Worm (Caenorhabditis elegans) whole organism, early embryonic: ENCODE data around the gene srh-11.
"Not testable (repeated sequence)": the region's sequence is repeated elsewhere in the genome, so short reads cannot be mapped to it uniquely, and the experiment has no call there.

Experiments used
- B0310.2 ChIP-seq: sonication (generic microtip); optimal IDR thresholded peaks from 2 replicates; lab custom pipeline; 2016; ENCODE audit warnings: mild to moderate bottlenecking, missing genetic modification characterization, missing compliant biosample characterization
- aly-1 ChIP-seq: sonication (generic microtip); optimal IDR thresholded peaks from 2 replicates; lab custom pipeline; 2016; ENCODE audit warnings: missing genetic modification characterization, missing compliant biosample characterization
- ama-1 ChIP-seq: fragments of 150-350 bp; optimal IDR thresholded peaks from 2 replicates; lab custom pipeline; 2014
- ceh-13 ChIP-seq: fragments of 200-800 bp; sonication (Bioruptor generic); optimal IDR thresholded peaks from 2 replicates; lab custom pipeline; 2018; ENCODE audit warnings: mild to moderate bottlenecking, missing genetic modification characterization, missing compliant biosample characterization
- ets-7 ChIP-seq: sonication (generic microtip); optimal IDR thresholded peaks from 2 replicates; lab custom pipeline; 2016; ENCODE audit warnings: missing genotype, missing genetic modification characterization, missing compliant biosample characterization
- flt-1 ChIP-seq: fragments of 200-800 bp; sonication (Bioruptor generic); IDR thresholded peaks from 2 replicates; pipeline ENCODE4 v1.3.6; 2022; ENCODE audit warnings: missing genetic modification characterization, missing compliant biosample characterization
- hmbx-1 ChIP-seq: sonication (generic microtip); optimal IDR thresholded peaks from 2 replicates; lab custom pipeline; 2016; ENCODE audit warnings: mild to moderate bottlenecking, missing genetic modification characterization, missing compliant biosample characterization
- hmg-4 ChIP-seq: fragments of 200-800 bp; sonication (Bioruptor generic); optimal IDR thresholded peaks from 2 replicates; lab custom pipeline; 2018; ENCODE audit warnings: mild to moderate bottlenecking, missing genetic modification characterization, missing compliant biosample characterization
- hnd-1 ChIP-seq: sonication (generic microtip); optimal IDR thresholded peaks from 2 replicates; lab custom pipeline; 2016; ENCODE audit warnings: missing genetic modification characterization, missing compliant biosample characterization
- sea-1 ChIP-seq: fragments of 200-800 bp; sonication (Bioruptor generic); conservative IDR thresholded peaks from 2 replicates; pipeline ENCODE4 v1.3.6; 2022; ENCODE audit warnings: missing genetic modification characterization, missing compliant biosample characterization
- tbx-11 ChIP-seq: fragments of 200-800 bp; sonication (Bioruptor generic); IDR thresholded peaks from 2 replicates; pipeline ENCODE4 v1.3.6; 2022; ENCODE audit warnings: missing genetic modification characterization, missing compliant biosample characterization
- tbx-37 ChIP-seq: fragments of 200-800 bp; sonication (Bioruptor generic); conservative IDR thresholded peaks from 2 replicates; pipeline ENCODE4 v1.3.6; 2022; ENCODE audit warnings: missing genetic modification reagents, missing genetic modification characterization, missing compliant biosample characterization

- not testable (repeated sequence) for TF ChIP-seq B0310.2 (tag; lab: Kevin White, UChicago); ceh-13 (GFP tag; lab: Kevin White, UChicago); sea-1 (GFP tag; lab: Robert Waterston, UW); ama-1; ets-7 (tag; lab: Kevin White, UChicago); hmbx-1 (tag; lab: Kevin White, UChicago); hmg-4 (GFP tag; lab: Kevin White, UChicago); hnd-1 (tag; lab: Kevin White, UChicago); aly-1; tbx-11 (GFP tag; lab: Robert Waterston, UW); flt-1 (GFP tag; lab: Robert Waterston, UW); tbx-37
Observed at ce11 chrX:8321811-8322210, 3.0 kb upstream of the srh-11 start, which contains the start of gene abu-9.
